Fruit fly (Drosophila melanogaster): ENCODE measurements around the gene CG3638.

CG3638 gene

dm6 chrX:1234817-1235617 lies 1.5 kb downstream of the CG3638 start (continued):
- TF ChIP-seq Hmr (GFP tag; optimal IDR thresholded peaks at IDR 0.05), result peak; percentile 76
- TF ChIP-seq CG17385 (GFP tag; optimal IDR thresholded peaks at IDR 0.05), result peak; percentile 56
- TF ChIP-seq CG3995 (GFP tag; optimal IDR thresholded peaks at IDR 0.05), result no peak
- peak; percentile 65 for TF ChIP-seq CG4328 (GFP tag; optimal IDR thresholded peaks at IDR 0.05)
- TF ChIP-seq stc (GFP tag; IDR thresholded peaks at IDR 0.05), result peak; percentile 73
- no peak for TF ChIP-seq bigmax (GFP tag; optimal IDR thresholded peaks at IDR 0.05)
- no peak for TF ChIP-seq Kr (GFP tag; optimal IDR thresholded peaks at IDR 0.05)
- peak; percentile 35 for TF ChIP-seq BEAF-32 (GFP tag; optimal IDR thresholded peaks at IDR 0.05)
- TF ChIP-seq Bdp1 (GFP tag; optimal IDR thresholded peaks at IDR 0.05), result peak; percentile 56
- peak; percentile 78 for TF ChIP-seq Fer1 (GFP tag; optimal IDR thresholded peaks at IDR 0.05)
- peak; percentile 83 for TF ChIP-seq ttk (GFP tag; IDR thresholded peaks at IDR 0.05)
- TF ChIP-seq Bgb (GFP tag; IDR thresholded peaks at IDR 0.05; ENCODE audit: partially characterized antibody), result no peak
- TF ChIP-seq ab (GFP tag; optimal IDR thresholded peaks at IDR 0.05), result no peak
- no peak for TF ChIP-seq grn (GFP tag; optimal IDR thresholded peaks at IDR 0.05)
- no peak for TF ChIP-seq Hmx (GFP tag; optimal IDR thresholded peaks at IDR 0.05)
- TF ChIP-seq tgo (GFP tag; IDR thresholded peaks at IDR 0.05), result peak; percentile 77
- TF ChIP-seq lilli (GFP tag; optimal IDR thresholded peaks at IDR 0.05), result peak; percentile 82
- TF ChIP-seq CG4820 (GFP tag; optimal IDR thresholded peaks at IDR 0.05), result peak; percentile 60
- peak; percentile 74 for TF ChIP-seq slbo (GFP tag; IDR thresholded peaks at IDR 0.05)
- no peak for TF ChIP-seq HmgD (GFP tag; optimal IDR thresholded peaks at IDR 0.05)
- peak; percentile 82 for TF ChIP-seq ken (GFP tag; IDR thresholded peaks at IDR 0.05)
- no peak for TF ChIP-seq ac (GFP tag; optimal IDR thresholded peaks at IDR 0.05)
- TF ChIP-seq chif (GFP tag; optimal IDR thresholded peaks at IDR 0.05), result peak; percentile 55 to 78
- no peak for TF ChIP-seq ham (GFP tag; IDR thresholded peaks at IDR 0.05)
- TF ChIP-seq CG6689 (GFP tag; IDR thresholded peaks at IDR 0.05), result peak; percentile 82
- no peak for TF ChIP-seq CkIIα-i1 (GFP tag; IDR thresholded peaks at IDR 0.05)
- peak; percentile 47; the same call in 1 of the 2 replicates for TF ChIP-seq klu (GFP tag; IDR thresholded peaks at IDR 0.05)
- peak; percentile 8 for TF ChIP-seq Ets97D (GFP tag; optimal IDR thresholded peaks at IDR 0.05)
- TF ChIP-seq CG7357 (GFP tag; IDR thresholded peaks at IDR 0.05), result peak; percentile 72
- peak; percentile 46 for TF ChIP-seq Jarid2 (GFP tag; optimal IDR thresholded peaks at IDR 0.05)
- TF ChIP-seq CG9437 (GFP tag; optimal IDR thresholded peaks at IDR 0.05), result peak; percentile 53
- peak; percentile 47 for TF ChIP-seq CG4424 (GFP tag; optimal IDR thresholded peaks at IDR 0.05)
- TF ChIP-seq Trl (optimal IDR thresholded peaks at IDR 0.05), result peak; percentile 92 to 97
- peak; percentile 42 for TF ChIP-seq Trl (GFP tag; optimal IDR thresholded peaks at IDR 0.05)
- no peak for TF ChIP-seq hth (optimal IDR thresholded peaks at IDR 0.05)
- TF ChIP-seq HLHmδ (GFP tag; optimal IDR thresholded peaks at IDR 0.05), result no peak
- TF ChIP-seq B-H2 (GFP tag; optimal IDR thresholded peaks at IDR 0.05), result peak; percentile 63
- TF ChIP-seq CG10274 (GFP tag; optimal IDR thresholded peaks at IDR 0.05), result peak; percentile 98
- peak; percentile 63 for TF ChIP-seq eyg (GFP tag; optimal IDR thresholded peaks at IDR 0.05)
- TF ChIP-seq CG34224 (GFP tag; IDR thresholded peaks at IDR 0.05; ENCODE audit: partially characterized antibody), result 0 out of 3 replicates have a peak, but pooled peaks have one; percentile 43
- peak; percentile 44 for TF ChIP-seq CG12104 (GFP tag; optimal IDR thresholded peaks at IDR 0.05)
- no peak for TF ChIP-seq CG6791 (GFP tag; IDR thresholded peaks at IDR 0.05; ENCODE audit: partially characterized antibody)
- peak; percentile 50 for TF ChIP-seq CG18619 (GFP tag; optimal IDR thresholded peaks at IDR 0.05)
- peak; percentile 31 for TF ChIP-seq CG3065 (GFP tag; optimal IDR thresholded peaks at IDR 0.05)
- TF ChIP-seq ERR (GFP tag; optimal IDR thresholded peaks at IDR 0.05), result no peak
- TF ChIP-seq NfI (GFP tag; optimal IDR thresholded peaks at IDR 0.05), result peak; percentile 81
- TF ChIP-seq sisA (GFP tag; IDR thresholded peaks at IDR 0.05), result peak; percentile 81
- TF ChIP-seq Abd-B (GFP tag; optimal IDR thresholded peaks at IDR 0.05), result peak; percentile 75
- peak; percentile 77 for TF ChIP-seq CG15514 (GFP tag; optimal IDR thresholded peaks at IDR 0.05)
- TF ChIP-seq Lim3 (GFP tag; IDR thresholded peaks at IDR 0.05), result no peak

Data from whole organism, embryonic.